Fruit fly (Drosophila melanogaster): ENCODE results near the gene CG5194.

The CG5194 gene

dm6 chr3L:9019196-9019662 lies 9.6 kb upstream of the CG5194 start, which contains the start of gene Doc2:
Gene Doc2, minus strand, starts transcription at chr3L:9019246.
- no peak for TF ChIP-seq CG17801 (GFP tag; optimal IDR thresholded peaks at IDR 0.05; ENCODE audit: partially characterized antibody)

DNA sequence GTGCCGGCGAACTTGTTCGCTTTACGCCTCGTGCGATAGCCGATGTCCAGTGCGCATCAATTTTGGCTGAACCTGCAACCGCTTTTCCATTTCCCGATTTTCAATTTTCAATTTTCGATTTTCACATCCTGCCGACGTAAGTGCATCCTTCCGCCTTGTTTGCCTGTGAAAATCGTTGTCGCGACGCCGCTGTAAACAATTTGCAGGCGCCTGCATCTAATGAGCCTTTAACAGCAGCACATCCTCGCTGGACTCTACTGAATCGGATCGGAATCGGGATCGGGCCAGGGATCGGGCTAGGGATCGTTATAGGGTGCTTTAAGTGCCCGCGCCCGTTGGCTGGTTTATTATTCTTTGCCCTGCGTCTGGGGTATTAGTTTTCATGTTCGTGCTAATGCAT lies 7.8 kb upstream of the CG5194 start:
- TF ChIP-seq CG17801 (GFP tag; optimal IDR thresholded peaks at IDR 0.05; ENCODE audit: partially characterized antibody) = no peak

dm6 chr3L:9013745-9014144 lies 4.1 kb upstream of the CG5194 start:
- TF ChIP-seq CG17801 (GFP tag; optimal IDR thresholded peaks at IDR 0.05; ENCODE audit: partially characterized antibody) = no peak

DNA sequence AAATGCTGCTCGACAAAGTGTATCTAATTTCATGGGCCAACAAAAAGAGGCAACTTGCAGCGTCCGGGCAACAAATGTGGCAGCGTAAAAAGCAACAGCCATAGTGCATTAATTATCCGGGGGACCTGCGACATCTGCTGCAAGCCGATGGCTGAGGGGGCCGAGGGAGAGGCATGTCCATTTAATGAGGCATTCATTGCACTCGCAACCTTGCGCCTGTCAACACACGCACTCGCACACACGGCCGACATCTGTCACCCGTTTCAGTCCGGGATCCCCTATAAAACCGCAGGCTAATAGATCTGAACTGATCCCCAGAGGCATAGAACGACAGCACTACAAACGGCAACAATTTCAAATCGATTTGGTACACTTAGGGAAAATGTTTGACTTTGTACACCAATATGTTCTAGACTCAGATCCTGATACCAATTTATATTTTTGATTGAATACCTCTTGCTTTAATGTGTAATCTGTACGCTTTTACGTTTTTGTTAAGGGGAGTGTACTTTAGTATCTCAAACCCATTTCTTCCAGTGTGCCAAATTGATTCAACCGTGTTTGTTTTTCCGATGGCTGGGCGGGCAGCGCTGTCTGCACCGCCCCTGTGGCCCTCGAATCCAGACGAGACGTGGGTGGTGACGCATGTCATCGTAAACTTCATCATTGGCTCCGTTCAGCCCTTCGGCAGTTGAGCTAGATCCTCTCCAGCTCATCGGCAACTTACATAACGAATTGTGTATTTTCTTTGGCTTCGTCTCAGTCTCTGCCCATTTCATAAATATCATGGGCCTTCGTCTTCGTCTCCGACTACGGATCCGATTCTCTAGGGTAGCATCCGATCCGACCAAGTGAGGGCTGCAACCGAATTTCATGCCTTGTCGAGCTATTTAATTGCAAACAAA lies 2.1 kb upstream of the CG5194 start:
- no peak for TF ChIP-seq CG17801 (GFP tag; optimal IDR thresholded peaks at IDR 0.05; ENCODE audit: partially characterized antibody)

- TF ChIP-seq CG17801 (GFP tag; optimal IDR thresholded peaks at IDR 0.05; ENCODE audit: partially characterized antibody) = no peak
These were observed 4.8 kb downstream of the CG5194 start, which contains the start of gene Doc3 for dm6 chr3L:9004788-9005246. Gene Doc3, plus strand, starts transcription at chr3L:9005196.

- TF ChIP-seq CG17801 (GFP tag; optimal IDR thresholded peaks at IDR 0.05; ENCODE audit: partially characterized antibody) = no peak
These were observed 6.3 kb downstream of the CG5194 start for dm6 chr3L:9003369-9003768.

dm6 chr3L:9002527-9002926 lies 7.1 kb downstream of the CG5194 start:
- TF ChIP-seq CG17801 (GFP tag; optimal IDR thresholded peaks at IDR 0.05; ENCODE audit: partially characterized antibody) = no peak

DNA sequence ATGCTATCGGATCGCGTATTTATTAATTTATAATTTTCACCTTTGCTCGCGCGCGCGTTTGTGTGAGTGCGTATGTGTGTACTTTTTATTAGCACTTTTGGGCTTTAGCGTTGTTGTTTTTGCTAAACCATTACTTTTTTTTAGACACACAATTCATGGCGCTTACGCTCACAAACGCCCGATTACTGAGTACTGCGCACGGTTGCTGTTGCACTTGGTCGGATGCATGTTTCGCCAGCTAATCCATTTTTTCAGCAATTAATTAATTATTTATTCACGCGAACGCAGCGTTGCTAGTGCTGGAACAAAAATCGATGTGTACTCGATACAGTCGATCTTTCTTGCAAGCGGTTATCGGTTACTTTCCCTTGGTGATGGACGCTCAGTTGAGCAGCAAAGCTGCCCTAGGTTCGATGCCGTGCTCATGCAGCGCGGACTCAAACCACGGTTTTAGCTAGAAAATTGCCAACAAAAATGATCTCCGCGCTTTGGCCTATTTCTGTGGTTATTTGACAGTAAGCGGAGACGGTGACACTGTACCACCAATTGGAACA lies 11.9 kb downstream of the CG5194 start, which contains the start of the genes smg and CG5087:
smg (minus strand) TSS at position 304 of the 554 bp plus-strand sequence.
CG5087 (plus strand) TSS at position 499 of the 554 bp plus-strand sequence.
- TF ChIP-seq CG17801 (GFP tag; optimal IDR thresholded peaks at IDR 0.05; ENCODE audit: partially characterized antibody) = peak; percentile 43

dm6 chr3L:8996899-8997685 lies 12.5 kb downstream of the CG5194 start:
- no peak for TF ChIP-seq CG17801 (GFP tag; optimal IDR thresholded peaks at IDR 0.05; ENCODE audit: partially characterized antibody)

dm6 chr3L:8996173-8996767 lies 13.4 kb downstream of the CG5194 start:
- peak; percentile 97 for TF ChIP-seq CG17801 (GFP tag; optimal IDR thresholded peaks at IDR 0.05; ENCODE audit: partially characterized antibody)

DNA sequence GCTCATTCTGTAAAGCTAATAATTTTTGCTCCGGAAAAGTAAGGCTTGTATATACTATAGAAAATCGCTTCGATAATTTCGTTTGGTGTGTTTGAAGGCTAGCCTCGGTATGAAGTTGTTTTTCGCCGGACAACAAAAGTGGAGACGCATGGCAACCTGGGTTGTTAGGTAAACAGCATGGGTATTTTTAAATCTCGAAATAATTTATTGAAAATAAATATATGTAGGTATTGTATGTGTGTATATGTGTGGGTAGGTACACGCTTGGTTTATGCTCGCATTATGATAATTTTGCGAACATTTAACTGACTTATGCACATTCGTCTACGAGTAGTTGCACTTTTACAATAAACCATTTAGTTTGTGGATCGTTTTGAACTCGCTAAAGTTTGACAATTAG lies 19.5 kb downstream of the CG5194 start, which contains the start of gene CG5280:
CG5280 (minus strand) TSS at position 101 of the 400 bp plus-strand sequence.
- no peak for TF ChIP-seq CG17801 (GFP tag; optimal IDR thresholded peaks at IDR 0.05; ENCODE audit: partially characterized antibody)

DNA sequence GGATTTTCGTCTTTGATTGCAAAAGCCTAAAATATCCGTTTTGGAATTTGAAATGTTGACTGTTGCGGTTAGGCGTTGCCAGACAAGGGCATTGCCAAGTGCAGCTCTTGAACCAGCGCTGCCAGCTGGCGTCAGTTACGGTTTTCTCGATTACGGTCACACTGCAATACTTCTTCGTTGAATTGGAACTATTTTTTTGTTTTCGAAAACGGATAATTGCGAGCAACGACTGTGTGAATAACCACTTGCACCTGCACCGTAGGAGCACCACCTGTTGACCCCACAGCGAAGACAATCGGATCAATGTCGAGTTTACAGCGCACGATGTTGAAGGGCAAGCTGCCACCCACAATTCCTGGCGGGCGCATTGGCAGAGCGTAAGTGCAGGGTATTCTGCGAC lies 23.1 kb downstream of the CG5194 start, which contains the start of gene CG5068:
CG5068 (plus strand) TSS at position 129 of the 400 bp plus-strand sequence.
- TF ChIP-seq CG17801 (GFP tag; optimal IDR thresholded peaks at IDR 0.05; ENCODE audit: partially characterized antibody) = no peak

- TF ChIP-seq CG17801 (GFP tag; optimal IDR thresholded peaks at IDR 0.05; ENCODE audit: partially characterized antibody) = peak; percentile 38
These were observed 23.8 kb downstream of the CG5194 start, which contains the start of gene Galk for dm6 chr3L:8985848-8986320. Gene Galk, minus strand, starts transcription at chr3L:8986091.
